Worm (Caenorhabditis elegans): ENCODE results near the gene rmif-2.
A peak's percentile ranks its signal among the peaks of the same experiment; 100 is the strongest.

rmif-2 gene

DNA sequence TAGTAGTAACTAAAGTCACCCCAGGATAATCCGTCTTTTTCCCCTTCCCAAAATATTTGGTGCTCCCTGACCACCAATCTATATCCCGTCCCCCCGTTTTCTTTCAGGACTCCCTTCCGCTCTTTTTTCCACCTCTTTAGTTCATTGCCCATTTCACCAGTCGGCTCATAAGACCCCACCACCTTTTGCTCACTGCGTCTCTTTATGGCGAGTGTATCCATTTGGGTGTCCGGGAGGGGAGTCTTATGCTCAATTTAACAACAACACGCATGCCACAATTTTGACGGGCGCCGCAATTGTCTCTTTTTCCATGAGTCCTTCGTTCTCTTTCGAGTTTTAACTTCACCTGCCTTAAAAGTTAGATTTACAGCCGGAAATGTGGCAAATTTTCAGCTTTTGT, 30.8 kb downstream of the rmif-2 start:
- TF ChIP-seq nhr-47 (tag; optimal IDR thresholded peaks at IDR 0.05) (peak; percentile 4), unc-30 (tag; optimal IDR thresholded peaks at IDR 0.05) (no peak), ceh-63 (GFP tag; optimal IDR thresholded peaks at IDR 0.05) (no peak), alr-1 (tag; optimal IDR thresholded peaks at IDR 0.05; ENCODE audit: borderline replicate concordance) (no peak), ces-1 (GFP tag; optimal IDR thresholded peaks at IDR 0.05) (no peak), C04F5.9 (tag; optimal IDR thresholded peaks at IDR 0.05) (no peak), zag-1 (tag; optimal IDR thresholded peaks at IDR 0.05) (no peak), snu-23 (GFP tag; optimal IDR thresholded peaks at IDR 0.05) (peak; percentile 15), unc-62 (GFP tag; optimal IDR thresholded peaks at IDR 0.05) (no peak), isw-1 (GFP tag; IDR thresholded peaks at IDR 0.05) (no peak), snpc-4 (tag; optimal IDR thresholded peaks at IDR 0.05) (peak; percentile 35), hpl-2 (GFP tag; optimal IDR thresholded peaks at IDR 0.05) (no peak), F16B12.6 (tag; optimal IDR thresholded peaks at IDR 0.05) (no peak), unc-130 (tag; optimal IDR thresholded peaks at IDR 0.05) (no peak), nhr-28 (tag; optimal IDR thresholded peaks at IDR 0.05) (no peak), grh-1 (GFP tag; IDR thresholded peaks at IDR 0.05) (no peak), ceh-82 (tag; optimal IDR thresholded peaks at IDR 0.05) (peak in 1 of 3 experiments; percentile 39), lin-35 (GFP tag; optimal IDR thresholded peaks at IDR 0.05) (no peak), vab-15 (tag; optimal IDR thresholded peaks at IDR 0.05) (no peak), sup-37 (GFP tag; optimal IDR thresholded peaks at IDR 0.05) (no peak), pag-3 (tag; optimal IDR thresholded peaks at IDR 0.05; ENCODE audit: borderline replicate concordance, insufficient read depth) (no peak), skn-1 (tag; optimal IDR thresholded peaks at IDR 0.05) (peak; percentile 36), xbp-1 (tag; optimal IDR thresholded peaks at IDR 0.05) (no peak), irx-1 (tag; optimal IDR thresholded peaks at IDR 0.05) (no peak), efl-3 (GFP tag; optimal IDR thresholded peaks at IDR 0.05) (no peak), lin-14 (GFP tag; optimal IDR thresholded peaks at IDR 0.05) (peak; percentile 82), nhr-19 (GFP tag; conservative IDR thresholded peaks at IDR 0.05) (no peak), sox-4 (tag; optimal IDR thresholded peaks at IDR 0.05) (no peak), nhr-11 (tag; optimal IDR thresholded peaks at IDR 0.05) (no peak), dsc-1 (tag; optimal IDR thresholded peaks at IDR 0.05) (no peak), nhr-84 (tag; optimal IDR thresholded peaks at IDR 0.05) (no peak), elt-3 (tag; optimal IDR thresholded peaks at IDR 0.05) (no peak), lin-13 (GFP tag; optimal IDR thresholded peaks at IDR 0.05) (no peak), nhr-85 (tag) (no peak), C34B4.2 (tag; optimal IDR thresholded peaks at IDR 0.05) (no peak), jun-1 (tag; optimal IDR thresholded peaks at IDR 0.05) (no peak), lir-3 (tag; optimal IDR thresholded peaks at IDR 0.05; ENCODE audit: poor library complexity) (no peak), hlh-4 (tag; optimal IDR thresholded peaks at IDR 0.05) (no peak), pqm-1 (tag; optimal IDR thresholded peaks at IDR 0.05) (no peak), tbx-2 (tag; optimal IDR thresholded peaks at IDR 0.05) (peak; percentile 14), ceh-8 (GFP tag; optimal IDR thresholded peaks at IDR 0.05) (no peak), dpl-1 (GFP tag; optimal IDR thresholded peaks at IDR 0.05) (peak in 1 of 3 experiments; percentile 20), nhr-77 (tag; optimal IDR thresholded peaks at IDR 0.05) (no peak), blmp-1 (tag; optimal IDR thresholded peaks at IDR 0.05) (no peak), mef-2 (tag; optimal IDR thresholded peaks at IDR 0.05) (no peak), ztf-11 (tag; optimal IDR thresholded peaks at IDR 0.05) (no peak), aly-2 (tag; optimal IDR thresholded peaks at IDR 0.05) (no peak), nhr-12 (tag; optimal IDR thresholded peaks at IDR 0.05) (no peak), egl-13 (tag; optimal IDR thresholded peaks at IDR 0.05) (no peak), efl-1 (optimal IDR thresholded peaks at IDR 0.05) (no peak), efl-1 (GFP tag; optimal IDR thresholded peaks at IDR 0.05 in 1 of 2) (peak in 1 of 2 experiments; percentile 2), mep-1 (tag; optimal IDR thresholded peaks at IDR 0.05) (no peak), ceh-88 (GFP tag; IDR thresholded peaks at IDR 0.05) (no peak), aha-1 (tag; optimal IDR thresholded peaks at IDR 0.05) (no peak), rnt-1 (tag; optimal IDR thresholded peaks at IDR 0.05) (no peak)
